Fruit fly (Drosophila melanogaster) whole organism, prepupa: ENCODE results near the gene CG32075.

ENCODE experiments used
- Blimp-1 ChIP-seq: fragments of 200-800 bp; sonication (Bioruptor generic); optimal IDR thresholded peaks from 3 replicates; lab custom pipeline; 2017; ENCODE audit warnings: missing biosample characterization, missing genetic modification characterization, mild to moderate bottlenecking, moderate library complexity, missing genetic modification reagents
- CG10631 ChIP-seq: fragments of 200-800 bp; sonication (Bioruptor generic); optimal IDR thresholded peaks from 2 replicates; lab custom pipeline; 2016; ENCODE audit warnings: missing biosample characterization, missing genetic modification characterization
- CG10669 ChIP-seq: fragments of 200-800 bp; sonication (Bioruptor generic); optimal IDR thresholded peaks from 3 replicates; lab custom pipeline; 2018; ENCODE audit warnings: missing biosample characterization, mild to moderate bottlenecking, missing genetic modification characterization, moderate library complexity
- CG11762 ChIP-seq: fragments of 200-800 bp; sonication (Bioruptor generic); optimal IDR thresholded peaks from 3 replicates; lab custom pipeline; 2016; ENCODE audit warnings: missing biosample characterization, missing genetic modification characterization; ENCODE audit not compliant: insufficient read depth
- CG11902 ChIP-seq: fragments of 200-800 bp; sonication (Bioruptor generic); optimal IDR thresholded peaks from 3 replicates; lab custom pipeline; 2016; ENCODE audit warnings: missing biosample characterization, missing genetic modification characterization
- CG15336 ChIP-seq: fragments of 200-800 bp; sonication (Bioruptor generic); IDR thresholded peaks from 2 replicates; pipeline ENCODE4 v1.3.6; 2022; ENCODE audit warnings: missing biosample characterization, missing genetic modification characterization
- CG1621 ChIP-seq: fragments of 200-800 bp; sonication (Bioruptor generic); optimal IDR thresholded peaks from 3 replicates; lab custom pipeline; 2018; ENCODE audit warnings: missing biosample characterization, mild to moderate bottlenecking, missing genetic modification characterization
- CG3032 ChIP-seq: fragments of 200-800 bp; optimal IDR thresholded peaks from 2 replicates; lab custom pipeline; 2019; ENCODE audit warnings: missing biosample characterization, mild to moderate bottlenecking, missing genetic modification characterization, moderate library complexity
- CG32006 ChIP-seq: fragments of 200-800 bp; sonication (Bioruptor generic); optimal IDR thresholded peaks from 3 replicates; lab custom pipeline; 2017; ENCODE audit warnings: missing biosample characterization, mild to moderate bottlenecking, missing genetic modification characterization
- CG34406 ChIP-seq: fragments of 200-800 bp; sonication (Bioruptor generic); optimal IDR thresholded peaks from 3 replicates; lab custom pipeline; 2016; ENCODE audit warnings: missing biosample characterization, missing genetic modification characterization
- CG3919 ChIP-seq: fragments of 200-800 bp; sonication (Bioruptor generic); optimal IDR thresholded peaks from 3 replicates; lab custom pipeline; 2016; ENCODE audit warnings: missing biosample characterization, missing genetic modification characterization
- CG4318 ChIP-seq: fragments of 200-800 bp; sonication (Bioruptor generic); optimal IDR thresholded peaks from 3 replicates; lab custom pipeline; 2017; ENCODE audit warnings: missing biosample characterization, mild to moderate bottlenecking, missing genetic modification characterization
- CG6163 ChIP-seq: fragments of 200-800 bp; sonication (Bioruptor generic); IDR thresholded peaks from 3 replicates; pipeline ENCODE4 v1.3.6; 2022; ENCODE audit warnings: missing biosample characterization, missing genetic modification characterization
- CG6276 ChIP-seq: fragments of 200-800 bp; sonication (Bioruptor generic); optimal IDR thresholded peaks from 2 replicates; lab custom pipeline; 2017; ENCODE audit warnings: missing biosample characterization, mild to moderate bottlenecking, missing genetic modification characterization
- CG6792 ChIP-seq: fragments of 200-800 bp; sonication (Bioruptor generic); optimal IDR thresholded peaks from 3 replicates; lab custom pipeline; 2016; ENCODE audit warnings: missing biosample characterization, missing genetic modification characterization
- CG6808 ChIP-seq: fragments of 200-800 bp; sonication (Bioruptor generic); optimal IDR thresholded peaks from 3 replicates; lab custom pipeline; 2017; ENCODE audit warnings: missing biosample characterization, missing genetic modification characterization, mild to moderate bottlenecking, moderate library complexity, missing genetic modification reagents
- CG6854 ChIP-seq: fragments of 200-800 bp; sonication (Bioruptor generic); optimal IDR thresholded peaks from 2 replicates; lab custom pipeline; 2017; ENCODE audit warnings: missing biosample characterization, mild to moderate bottlenecking, missing genetic modification characterization
- CG7368 ChIP-seq: fragments of 200-800 bp; sonication (Bioruptor generic); optimal IDR thresholded peaks from 3 replicates; lab custom pipeline; 2016; ENCODE audit warnings: missing biosample characterization, missing genetic modification characterization
- CG8119 ChIP-seq: fragments of 200-800 bp; sonication (Bioruptor generic); IDR thresholded peaks from 3 replicates; pipeline ENCODE4 v1.3.6; 2022; ENCODE audit warnings: missing biosample characterization, missing genetic modification characterization
- CG8319 ChIP-seq: fragments of 200-800 bp; sonication (Bioruptor generic); optimal IDR thresholded peaks from 3 replicates; lab custom pipeline; 2016; ENCODE audit warnings: missing biosample characterization, missing genetic modification characterization
- CG8632 ChIP-seq: fragments of 200-800 bp; sonication (Bioruptor generic); optimal IDR thresholded peaks from 3 replicates; lab custom pipeline; 2016; ENCODE audit warnings: missing biosample characterization, missing genetic modification characterization
- CG9139 ChIP-seq: fragments of 200-800 bp; sonication (Bioruptor generic); optimal IDR thresholded peaks from 3 replicates; lab custom pipeline; 2017; ENCODE audit warnings: missing biosample characterization, mild to moderate bottlenecking, missing genetic modification characterization
- Eip75B ChIP-seq: fragments of 200-800 bp; sonication (Bioruptor generic); optimal IDR thresholded peaks from 3 replicates; lab custom pipeline; 2016; ENCODE audit warnings: missing biosample characterization, missing genetic modification characterization
- Eip78C ChIP-seq: fragments of 200-800 bp; sonication (Bioruptor generic); peaks from one replicate; lab custom pipeline; 2016; ENCODE audit warnings: missing biosample characterization, missing genetic modification characterization
- Ets96B ChIP-seq: fragments of 200-800 bp; optimal IDR thresholded peaks from 2 replicates; lab custom pipeline; 2019; ENCODE audit warnings: missing biosample characterization, mild to moderate bottlenecking, missing genetic modification characterization, moderate library complexity
- Gug ChIP-seq: fragments of 200-800 bp; sonication (Bioruptor generic); IDR thresholded peaks from 2 replicates; pipeline ENCODE4 v1.3.6; 2022; ENCODE audit warnings: missing biosample characterization, missing genetic modification characterization
- Hr38 ChIP-seq: sonication (Bioruptor generic); optimal IDR thresholded peaks from 2 replicates; lab custom pipeline; 2016; ENCODE audit warnings: missing biosample characterization, missing genetic modification characterization
- Hr4 ChIP-seq: fragments of 200-800 bp; sonication (Bioruptor generic); optimal IDR thresholded peaks from 3 replicates; lab custom pipeline; 2016; ENCODE audit warnings: missing biosample characterization, missing genetic modification characterization
- Lpt ChIP-seq: fragments of 200-800 bp; sonication (Bioruptor generic); optimal IDR thresholded peaks from 3 replicates; lab custom pipeline; 2016; ENCODE audit warnings: missing biosample characterization, missing genetic modification characterization
- OdsH ChIP-seq: fragments of 200-800 bp; sonication (Bioruptor generic); optimal IDR thresholded peaks from 3 replicates; lab custom pipeline; 2016; ENCODE audit warnings: missing biosample characterization, missing genetic modification characterization
- Smox ChIP-seq: fragments of 200-800 bp; sonication (Bioruptor generic); optimal IDR thresholded peaks from 3 replicates; lab custom pipeline; 2016; ENCODE audit warnings: missing biosample characterization, missing genetic modification characterization
- Sox14 ChIP-seq: fragments of 200-800 bp; sonication (Bioruptor generic); optimal IDR thresholded peaks from 3 replicates; lab custom pipeline; 2016; ENCODE audit warnings: missing biosample characterization, missing genetic modification characterization
- Sox15 ChIP-seq: fragments of 200-800 bp; sonication (Bioruptor generic); optimal IDR thresholded peaks from 3 replicates; lab custom pipeline; 2016; ENCODE audit warnings: missing biosample characterization, missing genetic modification characterization
- achi ChIP-seq: fragments of 200-800 bp; sonication (Bioruptor generic); optimal IDR thresholded peaks from 3 replicates; lab custom pipeline; 2016; ENCODE audit warnings: missing biosample characterization, missing genetic modification characterization
- acj6 ChIP-seq: fragments of 200-800 bp; sonication (Bioruptor generic); optimal IDR thresholded peaks from 3 replicates; lab custom pipeline; 2016; ENCODE audit warnings: missing biosample characterization, missing genetic modification characterization
- dac ChIP-seq: fragments of 200-800 bp; sonication (Bioruptor generic); optimal IDR thresholded peaks from 2 replicates; lab custom pipeline; 2017; ENCODE audit warnings: missing biosample characterization, mild to moderate bottlenecking, missing genetic modification characterization
- dsx ChIP-seq: fragments of 200-800 bp; optimal IDR thresholded peaks from 3 replicates; lab custom pipeline; 2019; ENCODE audit warnings: missing biosample characterization, mild to moderate bottlenecking, missing genetic modification characterization, moderate library complexity; ENCODE audit not compliant: poor library complexity, severe bottlenecking
- eg ChIP-seq: fragments of 200-800 bp; sonication (Bioruptor generic); IDR thresholded peaks from 3 replicates; pipeline ENCODE4 v1.3.6; 2022; ENCODE audit warnings: missing biosample characterization, missing genetic modification characterization
- esn ChIP-seq: fragments of 200-800 bp; sonication (Bioruptor generic); optimal IDR thresholded peaks from 2 replicates; lab custom pipeline; 2016; ENCODE audit warnings: missing biosample characterization, mild to moderate bottlenecking, missing genetic modification characterization, moderate library complexity
- fd59A ChIP-seq: fragments of 200-800 bp; sonication (Bioruptor generic); optimal IDR thresholded peaks from 2 replicates; lab custom pipeline; 2017; ENCODE audit warnings: missing biosample characterization, mild to moderate bottlenecking, missing genetic modification characterization, missing genetic modification reagents
- lz ChIP-seq: fragments of 200-800 bp; sonication (Bioruptor generic); optimal IDR thresholded peaks from 3 replicates; lab custom pipeline; 2016; ENCODE audit warnings: missing biosample characterization, missing genetic modification characterization
- net ChIP-seq: fragments of 200-800 bp; sonication (Bioruptor generic); optimal IDR thresholded peaks from 3 replicates; lab custom pipeline; 2016; ENCODE audit warnings: missing biosample characterization, missing genetic modification characterization
- pdm3 ChIP-seq: fragments of 200-800 bp; sonication (Bioruptor generic); optimal IDR thresholded peaks from 3 replicates; lab custom pipeline; 2016; ENCODE audit warnings: missing biosample characterization, missing genetic modification characterization
- salr ChIP-seq, 2 experiments: fragments of 200-800 bp; sonication (Bioruptor generic); optimal IDR thresholded peaks; 3 replicates each; lab custom pipeline; 2016 to 2018; ENCODE audit warnings: missing biosample characterization in 2 of 2, missing genetic modification characterization in 2 of 2, mild to moderate bottlenecking in 1 of 2
- spab ChIP-seq: fragments of 200-800 bp; sonication (Bioruptor generic); optimal IDR thresholded peaks from 2 replicates; lab custom pipeline; 2017; ENCODE audit warnings: missing biosample characterization, mild to moderate bottlenecking, missing genetic modification characterization, missing genetic modification reagents
- ss ChIP-seq, 2 experiments: fragments of 200-800 bp; sonication (Bioruptor generic); optimal IDR thresholded peaks; 2 replicates in 1 of 2; 3 replicates in 1 of 2; lab custom pipeline; 2017 to 2018; ENCODE audit warnings: mild to moderate bottlenecking in 2 of 2, missing biosample characterization in 2 of 2, missing genetic modification characterization in 2 of 2, moderate library complexity in 1 of 2
- svp ChIP-seq: fragments of 200-800 bp; sonication (Bioruptor generic); peaks from one replicate; lab custom pipeline; 2016; ENCODE audit warnings: missing biosample characterization, missing genetic modification characterization
- topi ChIP-seq: fragments of 200-800 bp; sonication (Bioruptor generic); optimal IDR thresholded peaks from 3 replicates; lab custom pipeline; 2016; ENCODE audit warnings: missing biosample characterization, missing genetic modification characterization

CG32075 gene

dm6 chr3L:11033327-11033975 is 31.3 kb downstream of the CG32075 start (continued):
- TF ChIP-seq fd59A (GFP tag; lab: Kevin White, UChicago) (peak; percentile 64), lz (GFP tag; lab: Kevin White, UChicago) (peak; percentile 68), topi (GFP tag; lab: Kevin White, UChicago) (peak; percentile 76), Smox (GFP tag; lab: Kevin White, UChicago) (peak; percentile 68), CG1621 (tag; lab: Kevin White, UChicago) (peak; percentile 74), CG11902 (GFP tag; lab: Kevin White, UChicago) (peak; percentile 34), net (peak; percentile 64), Hr38 (GFP tag; lab: Kevin White, UChicago) (no peak), CG8319 (GFP tag; lab: Kevin White, UChicago) (peak; percentile 31)

dm6 chr3L:11031784-11032183 is 33.0 kb downstream of the CG32075 start:
- peak; percentile 77 for TF ChIP-seq CG8119 (GFP tag; lab: Robert Waterston, UW)
- TF ChIP-seq CG8319 (GFP tag; lab: Kevin White, UChicago) = no peak
- peak; percentile 67 for TF ChIP-seq eg (GFP tag; lab: Robert Waterston, UW)
- TF ChIP-seq CG34406 (GFP tag; lab: Kevin White, UChicago) = peak; percentile 46
- peak; percentile 6 for TF ChIP-seq CG1621 (tag; lab: Kevin White, UChicago)
- peak; percentile 49 for TF ChIP-seq dsx (GFP tag; lab: Kevin White, UChicago)
- peak; percentile 62 for TF ChIP-seq Ets96B (tag; lab: Kevin White, UChicago)
- TF ChIP-seq CG3032 (tag; lab: Kevin White, UChicago) = peak; percentile 51
- peak; percentile 65 for TF ChIP-seq svp (GFP tag; lab: Kevin White, UChicago)
- peak; percentile 45 for TF ChIP-seq CG8632
- peak; percentile 20 to 35 for TF ChIP-seq ss (GFP tag; optimal IDR thresholded peaks at IDR 0.05; lab: Kevin White, UChicago)
- peak; percentile 54 for TF ChIP-seq CG10631 (GFP tag; lab: Kevin White, UChicago)
- peak; percentile 59; the same call in 1 of the 3 replicates for TF ChIP-seq CG6163
- peak; percentile 29; the same call in 1 of the 2 replicates for TF ChIP-seq Gug (GFP tag; lab: Robert Waterston, UW)
- TF ChIP-seq dac = peak; percentile 21
- TF ChIP-seq fd59A (GFP tag; lab: Kevin White, UChicago) = no peak
- no peak for TF ChIP-seq CG11762 (GFP tag; lab: Kevin White, UChicago)
- TF ChIP-seq CG9139 (GFP tag; lab: Kevin White, UChicago) = peak; percentile 18
- peak; percentile 10 for TF ChIP-seq acj6 (GFP tag; lab: Kevin White, UChicago)
- peak; percentile 47 for TF ChIP-seq CG3919 (GFP tag; lab: Kevin White, UChicago)
- TF ChIP-seq Eip78C (GFP tag; lab: Kevin White, UChicago) = peak; percentile 79
- peak; percentile 74 for TF ChIP-seq CG32006 (GFP tag; lab: Kevin White, UChicago)
- TF ChIP-seq Blimp-1 (GFP tag; lab: Kevin White, UChicago) = no peak
- TF ChIP-seq spab (GFP tag; lab: Kevin White, UChicago) = peak; percentile 14
- peak in 1 of 2 experiments; percentile 39 for TF ChIP-seq salr (GFP tag; optimal IDR thresholded peaks at IDR 0.05; lab: Kevin White, UChicago)
- peak; percentile 25 for TF ChIP-seq Lpt (GFP tag; lab: Kevin White, UChicago)
- peak; percentile 79 for TF ChIP-seq CG15336
- peak; percentile 43 for TF ChIP-seq CG10669 (GFP tag; lab: Kevin White, UChicago)
- TF ChIP-seq CG6854 (GFP tag; lab: Kevin White, UChicago) = no peak
- peak; percentile 13 for TF ChIP-seq CG6792 (GFP tag; lab: Kevin White, UChicago)
- TF ChIP-seq Eip75B (GFP tag; lab: Kevin White, UChicago) = no peak
- no peak for TF ChIP-seq esn (GFP tag; lab: Kevin White, UChicago)
- TF ChIP-seq CG4318 = peak; percentile 30
- peak; percentile 59 for TF ChIP-seq CG6276 (GFP tag; lab: Kevin White, UChicago)
- peak; percentile 29 for TF ChIP-seq CG6808
- no peak for TF ChIP-seq Sox14 (GFP tag; lab: Kevin White, UChicago)
- TF ChIP-seq pdm3 (GFP tag; lab: Kevin White, UChicago) = no peak
- TF ChIP-seq Smox (GFP tag; lab: Kevin White, UChicago) = no peak
- no peak for TF ChIP-seq CG11902 (GFP tag; lab: Kevin White, UChicago)
- TF ChIP-seq Hr4 (GFP tag; lab: Kevin White, UChicago) = peak; percentile 48
- no peak for TF ChIP-seq Sox15 (GFP tag; lab: Kevin White, UChicago)
- peak; percentile 35 for TF ChIP-seq OdsH (GFP tag; lab: Kevin White, UChicago)
- no peak for TF ChIP-seq CG7368 (GFP tag; lab: Kevin White, UChicago)
- peak; percentile 44 for TF ChIP-seq achi (GFP tag; lab: Kevin White, UChicago)
- no peak for TF ChIP-seq Hr38 (GFP tag; lab: Kevin White, UChicago)
